Worm (Caenorhabditis elegans): ENCODE measurements around the gene F01G10.6.

The F01G10.6 gene

DNA sequence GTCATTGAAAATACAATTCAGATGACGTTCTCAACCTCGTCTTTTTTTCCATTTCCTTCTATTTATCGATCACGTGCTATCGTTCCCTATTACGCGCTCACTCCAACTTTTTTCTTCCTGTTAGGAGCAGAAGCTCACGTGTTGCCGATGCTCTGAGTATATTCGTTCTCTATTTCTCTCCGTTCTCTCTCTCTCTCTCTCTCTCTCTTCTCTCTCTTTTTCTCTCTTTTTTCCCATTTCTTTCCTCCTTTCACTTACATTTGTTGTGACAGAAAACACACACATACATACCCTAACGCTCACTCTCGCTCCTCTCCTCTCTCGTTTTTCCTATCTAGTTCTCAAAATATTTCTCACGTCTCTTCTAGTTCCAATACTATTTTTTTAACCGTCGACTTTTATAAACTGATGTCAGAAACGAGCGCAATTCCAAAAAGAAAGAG is 24.9 kb upstream of the F01G10.6 start (continued):
- TF ChIP-seq xnd-1 (tag; optimal IDR thresholded peaks at IDR 0.05) = no peak
- no peak for TF ChIP-seq mel-28 (tag; optimal IDR thresholded peaks at IDR 0.05; ENCODE audit: borderline replicate concordance)
- TF ChIP-seq egl-18 (GFP tag; IDR thresholded peaks at IDR 0.05) = no peak
- TF ChIP-seq akir-1 (GFP tag; optimal IDR thresholded peaks at IDR 0.05) = no peak
- TF ChIP-seq lir-1 (GFP tag; conservative IDR thresholded peaks at IDR 0.05) = peak; percentile 59; the same call in 1 of the 2 replicates
- peak; percentile 71 for TF ChIP-seq Y53G8AR.9 (GFP tag; conservative IDR thresholded peaks at IDR 0.05)
- TF ChIP-seq dox-1 (GFP tag; IDR thresholded peaks at IDR 0.05) = peak; percentile 83
- TF ChIP-seq tbx-9 (tag; optimal IDR thresholded peaks at IDR 0.05; ENCODE audit: borderline replicate concordance) = no peak
- TF ChIP-seq F39B2.1 (GFP tag; IDR thresholded peaks at IDR 0.05) = no peak
- peak; percentile 46 for TF ChIP-seq F22D6.2 (tag; optimal IDR thresholded peaks at IDR 0.05)
- no peak for TF ChIP-seq hsf-1 (GFP tag; IDR thresholded peaks at IDR 0.05)
- TF ChIP-seq die-1 (tag; optimal IDR thresholded peaks at IDR 0.05) = peak; percentile 39
- no peak for TF ChIP-seq fkh-3 (tag; optimal IDR thresholded peaks at IDR 0.05)
- no peak for TF ChIP-seq T26A5.8 (tag; optimal IDR thresholded peaks at IDR 0.05)
- peak; percentile 88 for TF ChIP-seq K11D2.4 (GFP tag; IDR thresholded peaks at IDR 0.05)
- no peak for TF ChIP-seq zfh-2 (GFP tag; conservative IDR thresholded peaks at IDR 0.05)
- TF ChIP-seq Y95B8A.8 (GFP tag; IDR thresholded peaks at IDR 0.05) = no peak
- TF ChIP-seq unc-130 (GFP tag; optimal IDR thresholded peaks at IDR 0.05) = no peak
- peak; percentile 75 for TF ChIP-seq tlf-1 (GFP tag; optimal IDR thresholded peaks at IDR 0.05)
- TF ChIP-seq C17E4.6 (GFP tag; IDR thresholded peaks at IDR 0.05) = no peak
- no peak for TF ChIP-seq B0261.1 (tag; optimal IDR thresholded peaks at IDR 0.05)
- TF ChIP-seq B0019.2 (GFP tag; conservative IDR thresholded peaks at IDR 0.05) = no peak
- TF ChIP-seq pbrm-1 (GFP tag; IDR thresholded peaks at IDR 0.05) = peak; percentile 81
- no peak for TF ChIP-seq hlh-12 (tag; optimal IDR thresholded peaks at IDR 0.05)
- no peak for TF ChIP-seq nfya-1 (tag; optimal IDR thresholded peaks at IDR 0.05; ENCODE audit: borderline replicate concordance, insufficient read depth)
- peak; percentile 61 for TF ChIP-seq ztf-22 (GFP tag; optimal IDR thresholded peaks at IDR 0.05)
- TF ChIP-seq aptf-3 (GFP tag; IDR thresholded peaks at IDR 0.05) = no peak
- no peak for TF ChIP-seq efl-1 (GFP tag; optimal IDR thresholded peaks at IDR 0.05)
- peak; percentile 43 for TF ChIP-seq ztf-26 (tag; optimal IDR thresholded peaks at IDR 0.05)
- no peak for TF ChIP-seq F52B5.7 (tag; optimal IDR thresholded peaks at IDR 0.05)
- TF ChIP-seq madf-6 (GFP tag; IDR thresholded peaks at IDR 0.05) = peak; percentile 12; the same call in 1 of the 2 replicates
- no peak for TF ChIP-seq nhr-27 (tag; optimal IDR thresholded peaks at IDR 0.05)
- peak; percentile 21 for TF ChIP-seq ztf-18 (tag; optimal IDR thresholded peaks at IDR 0.05)
- peak; percentile 71 for TF ChIP-seq mcd-1 (GFP tag; IDR thresholded peaks at IDR 0.05)
- no peak for TF ChIP-seq Y56A3A.18 (GFP tag; IDR thresholded peaks at IDR 0.05)
- TF ChIP-seq cebp-1 (GFP tag; IDR thresholded peaks at IDR 0.05) = peak; percentile 50; the same call in 1 of the 2 replicates
- peak; percentile 89 for TF ChIP-seq cebp-1 (tag; optimal IDR thresholded peaks at IDR 0.05)
- peak; percentile 84 for TF ChIP-seq somi-1 (GFP tag; optimal IDR thresholded peaks at IDR 0.05)
- peak; percentile 91 for TF ChIP-seq lin-40 (tag; optimal IDR thresholded peaks at IDR 0.05)

DNA sequence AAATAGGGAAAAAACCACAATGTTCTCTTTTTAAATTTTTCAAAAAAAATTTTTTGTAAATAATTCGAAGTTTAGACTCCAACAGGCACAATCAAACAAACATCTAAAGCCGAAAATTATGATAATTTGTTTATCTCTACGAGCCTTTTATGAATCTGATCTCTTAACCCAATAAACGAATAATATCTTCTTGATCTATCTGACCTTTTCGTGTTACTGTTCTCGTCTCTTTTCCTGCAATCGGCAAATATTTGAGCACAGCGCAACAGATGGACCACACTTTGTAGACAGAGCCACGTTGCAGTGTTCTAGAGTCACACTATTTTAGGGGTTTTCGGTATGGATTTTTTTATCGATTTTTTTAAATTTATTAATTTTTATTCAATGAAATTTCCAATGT is 24.3 kb upstream of the F01G10.6 start:
- no peak for TF ChIP-seq B0261.1 (tag; optimal IDR thresholded peaks at IDR 0.05)
- no peak for TF ChIP-seq xnd-1 (tag; optimal IDR thresholded peaks at IDR 0.05)
- no peak for TF ChIP-seq C17E4.6 (GFP tag; IDR thresholded peaks at IDR 0.05)
- TF ChIP-seq ekl-4 (GFP tag; IDR thresholded peaks at IDR 0.05) = no peak
- no peak for TF ChIP-seq somi-1 (GFP tag; optimal IDR thresholded peaks at IDR 0.05)
- TF ChIP-seq madf-8 (GFP tag; conservative IDR thresholded peaks at IDR 0.05) = no peak
- TF ChIP-seq ztf-22 (GFP tag; optimal IDR thresholded peaks at IDR 0.05) = no peak
- TF ChIP-seq Y79H2A.3 (GFP tag; conservative IDR thresholded peaks at IDR 0.05) = no peak
- no peak for TF ChIP-seq sdz-38 (tag; optimal IDR thresholded peaks at IDR 0.05)
- TF ChIP-seq D2030.7 (GFP tag; IDR thresholded peaks at IDR 0.05) = no peak
- TF ChIP-seq lag-1 (GFP tag; IDR thresholded peaks at IDR 0.05) = no peak
- TF ChIP-seq tlf-1 (GFP tag; optimal IDR thresholded peaks at IDR 0.05) = no peak
- no peak for TF ChIP-seq snpc-4 (GFP tag; optimal IDR thresholded peaks at IDR 0.05)
- TF ChIP-seq snpc-4 (tag; optimal IDR thresholded peaks at IDR 0.05) = no peak
- no peak for TF ChIP-seq B0019.2 (GFP tag; conservative IDR thresholded peaks at IDR 0.05)
- TF ChIP-seq pbrm-1 (GFP tag; IDR thresholded peaks at IDR 0.05) = no peak
- TF ChIP-seq ztf-6 (GFP tag; IDR thresholded peaks at IDR 0.05) = no peak
- no peak for TF ChIP-seq F49E8.2 (tag; optimal IDR thresholded peaks at IDR 0.05; ENCODE audit: insufficient read depth)

Measured in whole organism, young adult.